Worm (Caenorhabditis elegans): ENCODE results near the gene fbxb-112.
"Not testable (repeated sequence)": the region's sequence is repeated elsewhere in the genome, so short reads cannot be mapped to it uniquely, and the experiment has no call there.

DNA sequence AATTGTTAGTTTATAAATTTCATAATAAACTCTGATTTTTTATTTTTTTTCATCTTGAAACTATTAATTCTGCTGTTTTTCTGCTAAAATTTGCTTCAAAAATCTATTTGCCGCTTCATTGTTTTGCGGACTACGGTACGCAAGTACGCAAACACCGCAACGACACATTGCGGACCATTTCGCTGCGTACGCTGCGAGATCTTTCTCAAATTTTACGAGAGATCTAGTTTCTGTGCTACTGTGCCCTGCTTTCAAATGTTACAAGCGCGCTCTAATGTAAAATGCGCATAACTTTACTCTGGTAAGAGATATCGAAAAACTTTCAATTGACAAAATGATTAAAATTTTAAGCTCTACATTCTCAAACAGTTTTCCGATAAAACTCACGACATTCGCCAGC, 32.6 kb downstream of the fbxb-112 start:
- TF ChIP-seq tab-1 (GFP tag; IDR thresholded peaks at IDR 0.05); med-1 (GFP tag; optimal IDR thresholded peaks at IDR 0.05; ENCODE audit: insufficient read depth); T22C8.4 (GFP tag; IDR thresholded peaks at IDR 0.05); klf-2 (GFP tag; conservative IDR thresholded peaks at IDR 0.05); ztf-29 (GFP tag; IDR thresholded peaks at IDR 0.05); ref-1 (GFP tag; conservative IDR thresholded peaks at IDR 0.05); ztf-23 (GFP tag; IDR thresholded peaks at IDR 0.05): not testable (repeated sequence)
- peak; percentile 74 for TF ChIP-seq flt-1 (GFP tag; IDR thresholded peaks at IDR 0.05)
